In the genomic region with DNA sequence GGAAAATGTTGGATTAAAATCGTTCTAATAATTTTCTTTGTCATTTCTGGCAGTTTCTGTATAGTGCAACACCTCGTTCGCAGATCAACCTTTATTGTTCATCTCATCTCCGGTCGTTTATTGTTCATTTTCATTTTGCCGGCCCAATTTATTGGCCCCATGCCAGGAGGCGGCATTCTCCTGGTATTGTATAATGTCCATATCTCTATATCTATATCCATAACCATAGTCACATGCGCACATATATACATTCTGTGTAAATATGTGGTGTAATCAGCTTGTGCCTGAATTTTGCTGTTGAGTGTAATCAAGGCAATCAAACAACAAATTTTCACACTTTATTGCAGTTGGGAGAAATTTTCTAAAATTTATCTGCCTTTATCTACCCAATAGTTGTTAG, we compare ENCODE assay signal across 2 fruit fly cellular contexts.
A peak's percentile ranks its signal among the peaks of the same experiment; 100 is the strongest.
TF ChIP-seq lines count a peak whose summit lies in the region.

No protein-coding gene starts in this region.

- no peak for TF ChIP-seq CTCF in whole organism, embryonic (GFP tag; optimal IDR thresholded peaks at IDR 0.05; lab: Kevin White, UChicago)

TF ChIP-seq in whole organism, embryonic, 481 proteins besides CTCF, POLR2A, EP300 and RAD21:
- no peak for TF ChIP-seq Rfx (GFP tag; IDR thresholded peaks at IDR 0.05; lab: Robert Waterston, UW)
- no peak for TF ChIP-seq CG3838 (GFP tag; optimal IDR thresholded peaks at IDR 0.05; lab: Kevin White, UChicago)
- TF ChIP-seq sens (GFP tag; lab: Kevin White, UChicago) = peak; percentile 34
- TF ChIP-seq salm (tag; optimal IDR thresholded peaks at IDR 0.05; lab: Kevin White, UChicago) = no peak
- peak; percentile 50 for TF ChIP-seq exex (tag; optimal IDR thresholded peaks at IDR 0.05; lab: Kevin White, UChicago)
- no peak for TF ChIP-seq dpn (GFP tag; optimal IDR thresholded peaks at IDR 0.05; lab: Kevin White, UChicago)
- peak in 1 of 2 experiments; percentile 98 for TF ChIP-seq Pdp1 (GFP tag; optimal IDR thresholded peaks at IDR 0.05; lab: Kevin White, UChicago)
- no peak for TF ChIP-seq org-1 (GFP tag; optimal IDR thresholded peaks at IDR 0.05; lab: Kevin White, UChicago)
- peak; percentile 36 for TF ChIP-seq CG12769 (tag; optimal IDR thresholded peaks at IDR 0.05; lab: Kevin White, UChicago)
- 0 out of 2 replicates have a peak, but pooled peaks have one; percentile 8 for TF ChIP-seq Atf6 (GFP tag; IDR thresholded peaks at IDR 0.05; lab: Robert Waterston, UW)
- peak; percentile 76 for TF ChIP-seq sd (tag; optimal IDR thresholded peaks at IDR 0.05; lab: Kevin White, UChicago)
- TF ChIP-seq CG1832 (GFP tag; optimal IDR thresholded peaks at IDR 0.05; lab: Kevin White, UChicago) = no peak
- no peak for TF ChIP-seq CG6654 (GFP tag; optimal IDR thresholded peaks at IDR 0.05; lab: Kevin White, UChicago)
- TF ChIP-seq jigr1 (GFP tag; IDR thresholded peaks at IDR 0.05; lab: Robert Waterston, UW) = no peak
- no peak for TF ChIP-seq CG30431 (GFP tag; optimal IDR thresholded peaks at IDR 0.05; lab: Kevin White, UChicago)
- TF ChIP-seq toy (GFP tag; IDR thresholded peaks at IDR 0.05; lab: Robert Waterston, UW) = no peak
- TF ChIP-seq pan (optimal IDR thresholded peaks at IDR 0.05; lab: Kevin White, UChicago) = no peak
- TF ChIP-seq pan (GFP tag; optimal IDR thresholded peaks at IDR 0.05 in 1 of 2, IDR thresholded peaks at IDR 0.05 in 1 of 2) = no peak
- TF ChIP-seq Mes4 (GFP tag; optimal IDR thresholded peaks at IDR 0.05; lab: Kevin White, UChicago) = no peak
- TF ChIP-seq ems (GFP tag; optimal IDR thresholded peaks at IDR 0.05; lab: Kevin White, UChicago) = no peak
- no peak for TF ChIP-seq CG14050 (GFP tag; IDR thresholded peaks at IDR 0.05; lab: Robert Waterston, UW)
- TF ChIP-seq CG2129 (GFP tag; IDR thresholded peaks at IDR 0.05; lab: Robert Waterston, UW; ENCODE audit: partially characterized antibody) = no peak
- TF ChIP-seq CG14860 (GFP tag; IDR thresholded peaks at IDR 0.05; lab: Robert Waterston, UW; ENCODE audit: partially characterized antibody) = no peak
- no peak for TF ChIP-seq dmrt11E (tag; optimal IDR thresholded peaks at IDR 0.05; lab: Kevin White, UChicago)
- no peak for TF ChIP-seq Abd-B (GFP tag; optimal IDR thresholded peaks at IDR 0.05; lab: Kevin White, UChicago)
- TF ChIP-seq CG12219 (GFP tag; optimal IDR thresholded peaks at IDR 0.05; lab: Kevin White, UChicago) = no peak
- TF ChIP-seq CG10147 (GFP tag; optimal IDR thresholded peaks at IDR 0.05; lab: Kevin White, UChicago) = no peak
- TF ChIP-seq btn (GFP tag; optimal IDR thresholded peaks at IDR 0.05; lab: Kevin White, UChicago) = no peak
- no peak for TF ChIP-seq CoRest (tag; optimal IDR thresholded peaks at IDR 0.05; lab: Kevin White, UChicago)
- no peak for TF ChIP-seq CG3726 (GFP tag; IDR thresholded peaks at IDR 0.05; lab: Robert Waterston, UW)
- peak; percentile 7 for TF ChIP-seq NfI (GFP tag; optimal IDR thresholded peaks at IDR 0.05; lab: Kevin White, UChicago)
- TF ChIP-seq onecut (GFP tag; IDR thresholded peaks at IDR 0.05; lab: Robert Waterston, UW) = no peak
- no peak for TF ChIP-seq hbn (GFP tag; IDR thresholded peaks at IDR 0.05; lab: Robert Waterston, UW; ENCODE audit: partially characterized antibody)
- no peak for TF ChIP-seq Doc3 (GFP tag; IDR thresholded peaks at IDR 0.05; lab: Robert Waterston, UW; ENCODE audit: partially characterized antibody)
TF ChIP-seq in whole organism, embryonic: peak in this region for 7.

TF ChIP-seq in whole organism, prepupa, 60 proteins besides CTCF, POLR2A, EP300 and RAD21:
- peak; percentile 30 for TF ChIP-seq fkh (GFP tag; optimal IDR thresholded peaks at IDR 0.05; lab: Kevin White, UChicago)
- no peak for TF ChIP-seq CG16779 (tag; optimal IDR thresholded peaks at IDR 0.05; lab: Kevin White, UChicago)
